Fruit fly (Drosophila melanogaster) whole organism, pupa: ENCODE data around the gene hiw.

Experiments used
- CG10348 ChIP-seq: fragments of 200-800 bp; sonication (Bioruptor generic); IDR thresholded peaks from 2 replicates; pipeline ENCODE4 v1.3.6; 2022; ENCODE audit warnings: missing biosample characterization, missing genetic modification characterization
- CG12605 ChIP-seq: fragments of 200-800 bp; sonication (Bioruptor generic); IDR thresholded peaks from 2 replicates; pipeline ENCODE4 v1.3.6; 2022; ENCODE audit warnings: missing biosample characterization, missing genetic modification characterization
- CG13204 ChIP-seq: fragments of 200-800 bp; sonication (Bioruptor generic); optimal IDR thresholded peaks from 2 replicates; lab custom pipeline; 2018; ENCODE audit warnings: missing biosample characterization, mild to moderate bottlenecking, missing genetic modification characterization, moderate library complexity
- CG14655 ChIP-seq: fragments of 200-800 bp; sonication (Bioruptor generic); optimal IDR thresholded peaks from 3 replicates; lab custom pipeline; 2017; ENCODE audit warnings: mild to moderate bottlenecking, missing biosample characterization, missing genetic modification reagents, missing genetic modification characterization
- CG15710 ChIP-seq: fragments of 200-800 bp; sonication (Bioruptor generic); optimal IDR thresholded peaks from 2 replicates; lab custom pipeline; 2018; ENCODE audit warnings: missing biosample characterization, mild to moderate bottlenecking, missing genetic modification characterization, moderate library complexity
- CG17806 ChIP-seq: fragments of 200-800 bp; sonication (Bioruptor generic); optimal IDR thresholded peaks from 2 replicates; lab custom pipeline; 2018; ENCODE audit warnings: missing biosample characterization, mild to moderate bottlenecking, missing genetic modification characterization, moderate library complexity
- CG32121 ChIP-seq: fragments of 200-800 bp; sonication (Bioruptor generic); IDR thresholded peaks from 2 replicates; pipeline ENCODE4 v1.3.6; 2022; ENCODE audit warnings: missing biosample characterization, missing genetic modification characterization
- CG34367 ChIP-seq: fragments of 200-800 bp; sonication (Bioruptor generic); optimal IDR thresholded peaks from 2 replicates; lab custom pipeline; 2018; ENCODE audit warnings: missing biosample characterization, mild to moderate bottlenecking, missing genetic modification characterization
- CG4496 ChIP-seq: fragments of 200-800 bp; sonication (Bioruptor generic); IDR thresholded peaks from 3 replicates; pipeline ENCODE4 v1.3.6; 2022; ENCODE audit warnings: missing biosample characterization, missing genetic modification characterization
- CG8159 ChIP-seq: fragments of 200-800 bp; sonication (Bioruptor generic); optimal IDR thresholded peaks from 3 replicates; lab custom pipeline; 2018; ENCODE audit warnings: missing biosample characterization, mild to moderate bottlenecking, missing genetic modification characterization, moderate library complexity
- CG8301 ChIP-seq: fragments of 200-800 bp; sonication (Bioruptor generic); optimal IDR thresholded peaks from 2 replicates; lab custom pipeline; 2018; ENCODE audit warnings: missing biosample characterization, mild to moderate bottlenecking, missing genetic modification characterization
- CG9948 ChIP-seq: fragments of 200-800 bp; sonication (Bioruptor generic); optimal IDR thresholded peaks from 2 replicates; lab custom pipeline; 2018; ENCODE audit warnings: missing biosample characterization, mild to moderate bottlenecking, missing genetic modification characterization, moderate library complexity
- D1 ChIP-seq: fragments of 200-800 bp; sonication (Bioruptor generic); optimal IDR thresholded peaks from 2 replicates; lab custom pipeline; 2018; ENCODE audit warnings: missing biosample characterization, mild to moderate bottlenecking, missing genetic modification characterization, moderate library complexity
- EcR ChIP-seq: fragments of 200-800 bp; sonication (Bioruptor generic); optimal IDR thresholded peaks from 3 replicates; lab custom pipeline; 2019; ENCODE audit warnings: missing biosample characterization, missing genetic modification characterization, mild to moderate bottlenecking, moderate library complexity, missing genetic modification reagents
- Ets98B ChIP-seq: fragments of 200-800 bp; sonication (Bioruptor generic); IDR thresholded peaks from 2 replicates; pipeline ENCODE4 v1.3.6; 2022; ENCODE audit warnings: missing biosample characterization, missing genetic modification characterization
- Pif1A ChIP-seq: fragments of 200-800 bp; sonication (Bioruptor generic); optimal IDR thresholded peaks from 3 replicates; lab custom pipeline; 2016; ENCODE audit warnings: missing biosample characterization, missing genetic modification characterization
- Pif1B ChIP-seq: fragments of 200-800 bp; sonication (Bioruptor generic); optimal IDR thresholded peaks from 3 replicates; lab custom pipeline; 2016; ENCODE audit warnings: missing biosample characterization, missing genetic modification characterization
- Snoo ChIP-seq: fragments of 200-800 bp; sonication (Bioruptor generic); optimal IDR thresholded peaks from 3 replicates; lab custom pipeline; 2017; ENCODE audit warnings: missing biosample characterization, mild to moderate bottlenecking, missing genetic modification characterization, inconsistent platforms
- fd96Ca ChIP-seq: fragments of 200-800 bp; sonication (Bioruptor generic); IDR thresholded peaks from 3 replicates; pipeline ENCODE4 v1.3.6; 2022; ENCODE audit warnings: missing biosample characterization, missing genetic modification characterization
- gl ChIP-seq: fragments of 200-800 bp; sonication (Bioruptor generic); optimal IDR thresholded peaks from 2 replicates; lab custom pipeline; 2018; ENCODE audit warnings: missing biosample characterization, mild to moderate bottlenecking, missing genetic modification characterization
- rn ChIP-seq: fragments of 200-800 bp; sonication (Bioruptor generic); IDR thresholded peaks from 2 replicates; pipeline ENCODE4 v1.3.6; 2022; ENCODE audit warnings: missing biosample characterization, missing genetic modification characterization

Gene hiw

dm6 chrX:15021021-15021477, 42.2 kb downstream of the hiw start:
- TF ChIP-seq Ets98B (peak; percentile 55), CG4496 (peak; percentile 82), CG8159 (peak; percentile 89), Pif1B (GFP tag; lab: Kevin White, UChicago) (peak; percentile 75), fd96Ca (GFP tag; lab: Robert Waterston, UW) (peak; percentile 77), EcR (GFP tag; lab: Kevin White, UChicago) (peak; percentile 66), rn (GFP tag; lab: Robert Waterston, UW) (peak; percentile 47; the same call in 1 of the 2 replicates), CG17806 (tag; lab: Kevin White, UChicago) (peak; percentile 85), CG9948 (tag; lab: Kevin White, UChicago) (peak; percentile 88), CG34367 (peak; percentile 77), CG14655 (GFP tag; lab: Kevin White, UChicago) (peak; percentile 86), D1 (tag; lab: Kevin White, UChicago) (peak; percentile 72), CG13204 (peak; percentile 70), CG32121 (peak; percentile 68), CG10348 (no peak), Pif1A (GFP tag; lab: Kevin White, UChicago) (peak; percentile 68), CG12605 (GFP tag; lab: Robert Waterston, UW) (peak; percentile 60; the same call in 1 of the 2 replicates), CG15710 (peak; percentile 86), Snoo (tag; lab: Kevin White, UChicago) (peak; percentile 76), CG8301 (tag; lab: Kevin White, UChicago) (peak; percentile 72), gl (tag; lab: Kevin White, UChicago) (peak; percentile 64)

- TF ChIP-seq CG8159, result no peak
- no peak for TF ChIP-seq CG12605 (GFP tag; lab: Robert Waterston, UW)
- TF ChIP-seq CG17806 (tag; lab: Kevin White, UChicago), result no peak
These were observed 43.8 kb downstream of the hiw start for dm6 chrX:15019413-15019812.

- TF ChIP-seq Snoo (tag; lab: Kevin White, UChicago) (no peak), fd96Ca (GFP tag; lab: Robert Waterston, UW) (no peak), CG10348 (no peak)
These were observed 102.4 kb downstream of the hiw start for dm6 chrX:14960856-14961255.
